Worm (Caenorhabditis elegans): ENCODE measurements around the gene msp-78.

DNA sequence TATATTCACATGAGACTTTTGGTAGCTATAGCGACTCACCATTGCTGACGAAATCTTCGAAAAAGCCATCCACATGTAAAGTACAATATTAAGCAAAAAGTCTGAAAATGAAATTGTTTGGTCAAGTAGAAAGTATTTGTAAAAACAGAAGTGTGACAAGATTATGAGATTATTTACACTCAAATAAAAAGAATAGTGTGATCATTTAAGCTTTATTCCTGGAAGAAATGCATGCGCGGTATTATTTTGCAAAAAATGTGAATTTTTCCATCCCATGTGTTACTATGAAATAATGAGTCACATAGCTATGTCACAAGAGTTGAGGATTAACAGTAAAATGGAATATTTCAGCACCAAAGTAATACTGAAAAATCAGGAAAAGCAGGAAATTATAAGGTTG, 40.8 kb downstream of the msp-78 start, which contains the start of gene dct-15:
- TF ChIP-seq cog-1 (tag; optimal IDR thresholded peaks at IDR 0.05) (no peak), ztf-29 (GFP tag; IDR thresholded peaks at IDR 0.05) (no peak)

Measured in whole organism, midembryonic.